Fruit fly (Drosophila melanogaster): Measurements from ENCODE around the gene rdgC.

The rdgC gene

dm6 chr3L:20295095-20295494 lies 47.2 kb downstream of the rdgC start, which contains the start of gene gogo (continued):
- TF ChIP-seq vvl (GFP tag; IDR thresholded peaks at IDR 0.05) = 0 out of 2 replicates have a peak, but pooled peaks have one; percentile 21
- TF ChIP-seq HmgD (GFP tag; optimal IDR thresholded peaks at IDR 0.05) = peak; percentile 24
- TF ChIP-seq CG2678 (tag; optimal IDR thresholded peaks at IDR 0.05) = no peak
- peak; percentile 2 for TF ChIP-seq pzg (GFP tag; optimal IDR thresholded peaks at IDR 0.05)
- no peak for TF ChIP-seq knrl (GFP tag; IDR thresholded peaks at IDR 0.05; ENCODE audit: partially characterized antibody)
- TF ChIP-seq CG7786 (GFP tag; optimal IDR thresholded peaks at IDR 0.05) = no peak
- no peak for TF ChIP-seq MBD-R2 (GFP tag; IDR thresholded peaks at IDR 0.05)
- TF ChIP-seq Dbx (GFP tag; IDR thresholded peaks at IDR 0.05) = no peak
- TF ChIP-seq her (GFP tag; optimal IDR thresholded peaks at IDR 0.05) = peak; percentile 24
- no peak for TF ChIP-seq CG10979 (tag; optimal IDR thresholded peaks at IDR 0.05)
- no peak for TF ChIP-seq Oli (tag; optimal IDR thresholded peaks at IDR 0.05)
- TF ChIP-seq trem (tag; optimal IDR thresholded peaks at IDR 0.05) = no peak
- peak; percentile 70; the same call in 1 of the 2 replicates for TF ChIP-seq seq (GFP tag; IDR thresholded peaks at IDR 0.05)
- TF ChIP-seq croc (GFP tag; conservative IDR thresholded peaks at IDR 0.05) = no peak
- no peak for TF ChIP-seq hkb (optimal IDR thresholded peaks at IDR 0.05)
- TF ChIP-seq hkb (GFP tag; IDR thresholded peaks at IDR 0.05) = no peak
- no peak for TF ChIP-seq H2.0 (GFP tag; IDR thresholded peaks at IDR 0.05)
- TF ChIP-seq CrebB (tag; optimal IDR thresholded peaks at IDR 0.05) = no peak
- no peak for TF ChIP-seq CG10366 (GFP tag; IDR thresholded peaks at IDR 0.05)
- TF ChIP-seq Antp (GFP tag; optimal IDR thresholded peaks at IDR 0.05) = no peak
- TF ChIP-seq chn (GFP tag; optimal IDR thresholded peaks at IDR 0.05) = peak; percentile 6
- no peak for TF ChIP-seq CG16779 (GFP tag; IDR thresholded peaks at IDR 0.05)
- no peak for TF ChIP-seq CG34376 (GFP tag; optimal IDR thresholded peaks at IDR 0.05)
- no peak for TF ChIP-seq Abd-B (GFP tag; optimal IDR thresholded peaks at IDR 0.05)
- peak; percentile 53 for TF ChIP-seq Ets65A (GFP tag)
- no peak for TF ChIP-seq CG31365 (tag; optimal IDR thresholded peaks at IDR 0.05)
- no peak for TF ChIP-seq CG18262 (tag; optimal IDR thresholded peaks at IDR 0.05)
- TF ChIP-seq crp (GFP tag; optimal IDR thresholded peaks at IDR 0.05) = no peak
- TF ChIP-seq crol (GFP tag; IDR thresholded peaks at IDR 0.05) = peak; percentile 57; the same call in 1 of the 2 replicates
- peak; percentile 57; the same call in 1 of the 3 replicates for TF ChIP-seq ci (GFP tag; IDR thresholded peaks at IDR 0.05)
- TF ChIP-seq hbn (GFP tag; IDR thresholded peaks at IDR 0.05; ENCODE audit: partially characterized antibody) = no peak
- TF ChIP-seq prd (optimal IDR thresholded peaks at IDR 0.05) = no peak
- 0 out of 3 replicates have a peak, but pooled peaks have one; percentile 11 for TF ChIP-seq prd (GFP tag; IDR thresholded peaks at IDR 0.05)
- peak; percentile 98 for TF ChIP-seq Deaf1 (tag; optimal IDR thresholded peaks at IDR 0.05)
- TF ChIP-seq Dfd (GFP tag; optimal IDR thresholded peaks at IDR 0.05) = no peak
- TF ChIP-seq ATbp (GFP tag; optimal IDR thresholded peaks at IDR 0.05) = no peak
- TF ChIP-seq org-1 (GFP tag; optimal IDR thresholded peaks at IDR 0.05) = no peak
- 0 out of 3 replicates have a peak, but pooled peaks have one; percentile 27 for TF ChIP-seq CG7963 (GFP tag; IDR thresholded peaks at IDR 0.05; ENCODE audit: partially characterized antibody)
- 0 out of 4 replicates have a peak, but pooled peaks have one; percentile 74 for TF ChIP-seq chinmo (GFP tag; IDR thresholded peaks at IDR 0.05; ENCODE audit: partially characterized antibody)
- TF ChIP-seq CG10147 (GFP tag; optimal IDR thresholded peaks at IDR 0.05) = no peak
- TF ChIP-seq CG10431 (GFP tag; optimal IDR thresholded peaks at IDR 0.05) = no peak
- TF ChIP-seq wor (GFP tag; IDR thresholded peaks at IDR 0.05) = no peak
- peak; percentile 34 for TF ChIP-seq CG15514 (GFP tag; optimal IDR thresholded peaks at IDR 0.05)
- TF ChIP-seq fd3F (GFP tag; optimal IDR thresholded peaks at IDR 0.05) = no peak
- TF ChIP-seq pb (GFP tag; optimal IDR thresholded peaks at IDR 0.05) = no peak
- TF ChIP-seq Hr51 (GFP tag; optimal IDR thresholded peaks at IDR 0.05) = no peak
- TF ChIP-seq CG8359 (GFP tag; optimal IDR thresholded peaks at IDR 0.05; ENCODE audit: borderline replicate concordance) = no peak
- no peak for TF ChIP-seq Stat92E (GFP tag; optimal IDR thresholded peaks at IDR 0.05)
- TF ChIP-seq HLH54F (GFP tag; optimal IDR thresholded peaks at IDR 0.05) = no peak
- no peak for TF ChIP-seq CG18619 (GFP tag; optimal IDR thresholded peaks at IDR 0.05)

All from whole organism, embryonic.